Fruit fly (Drosophila melanogaster): Measurements from ENCODE around the gene CG17896.
A peak's percentile ranks its signal among the peaks of the same experiment; 100 is the strongest.

CG17896 gene

DNA sequence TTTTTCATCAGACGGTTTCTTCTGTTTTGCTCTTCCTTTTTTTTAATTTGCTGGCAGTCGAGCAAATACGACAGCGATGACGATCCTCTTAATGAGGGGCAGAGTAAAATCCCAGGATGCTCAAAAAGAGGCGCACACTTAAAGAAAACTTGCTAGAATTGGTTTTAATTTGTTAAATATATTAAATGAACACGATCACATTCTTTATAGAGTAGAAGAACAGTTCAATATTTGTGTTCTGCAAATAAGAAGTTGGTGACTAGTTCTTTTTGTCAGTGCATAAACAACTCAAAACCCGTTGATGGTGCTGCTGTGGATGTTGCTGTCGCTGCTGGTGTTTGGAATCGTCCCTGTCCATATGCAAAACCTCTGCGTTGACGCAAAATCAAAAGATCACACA lies 45.0 kb downstream of the CG17896 start (continued):
- TF ChIP-seq cyc (GFP tag; optimal IDR thresholded peaks at IDR 0.05) (peak; percentile 75), achi (GFP tag; optimal IDR thresholded peaks at IDR 0.05) (peak; percentile 53), fd59A (GFP tag; optimal IDR thresholded peaks at IDR 0.05) (peak; percentile 50), Eip93F (GFP tag; optimal IDR thresholded peaks at IDR 0.05) (peak; percentile 26), vri (GFP tag; optimal IDR thresholded peaks at IDR 0.05) (peak; percentile 77), CG6792 (GFP tag; optimal IDR thresholded peaks at IDR 0.05) (peak; percentile 68), Smox (GFP tag; optimal IDR thresholded peaks at IDR 0.05) (peak; percentile 80), CG7368 (GFP tag; optimal IDR thresholded peaks at IDR 0.05) (peak; percentile 43), CG10669 (GFP tag; optimal IDR thresholded peaks at IDR 0.05) (peak; percentile 74), Gug (GFP tag; IDR thresholded peaks at IDR 0.05) (no peak), CG6163 (GFP tag; IDR thresholded peaks at IDR 0.05) (peak; percentile 86), pdm3 (GFP tag; optimal IDR thresholded peaks at IDR 0.05) (peak; percentile 71), dsx (GFP tag; optimal IDR thresholded peaks at IDR 0.05; ENCODE audit: poor library complexity, severe bottlenecking) (peak; percentile 73), CG6808 (GFP tag; optimal IDR thresholded peaks at IDR 0.05) (peak; percentile 59), CG3919 (GFP tag; optimal IDR thresholded peaks at IDR 0.05) (peak; percentile 78), svp (GFP tag) (peak; percentile 90), CG4318 (GFP tag; optimal IDR thresholded peaks at IDR 0.05) (no peak)

DNA sequence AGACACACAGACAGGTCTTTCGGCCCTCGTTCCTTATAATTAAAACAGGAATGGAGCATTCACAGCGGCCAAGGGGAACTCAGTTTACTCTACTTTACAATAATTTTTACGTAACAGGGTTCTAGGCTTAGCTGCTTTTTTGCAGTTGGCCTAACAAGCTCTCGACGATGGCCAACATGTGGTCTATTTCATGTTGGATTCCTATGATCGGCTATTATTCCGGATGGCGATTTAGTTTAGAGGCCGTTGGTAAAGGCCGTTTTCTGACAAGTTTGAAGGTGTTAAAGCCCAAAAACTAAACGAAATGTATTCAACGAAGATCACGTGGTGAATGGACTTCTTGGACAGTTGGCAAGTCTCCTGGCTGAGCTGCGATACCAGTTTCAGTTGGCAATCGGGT lies 47.3 kb downstream of the CG17896 start:
- peak; percentile 46 for TF ChIP-seq CG10669 (GFP tag; optimal IDR thresholded peaks at IDR 0.05)
- peak; percentile 37 for TF ChIP-seq spab (GFP tag; optimal IDR thresholded peaks at IDR 0.05)
- TF ChIP-seq Hr4 (GFP tag; optimal IDR thresholded peaks at IDR 0.05), result no peak
- peak; percentile 35 for TF ChIP-seq Hr39 (GFP tag; optimal IDR thresholded peaks at IDR 0.05)
- TF ChIP-seq eg (GFP tag; IDR thresholded peaks at IDR 0.05), result no peak
- TF ChIP-seq CG6854 (GFP tag; optimal IDR thresholded peaks at IDR 0.05), result no peak
- peak; percentile 36 for TF ChIP-seq lz (GFP tag; optimal IDR thresholded peaks at IDR 0.05)
- peak; percentile 41 for TF ChIP-seq CG6792 (GFP tag; optimal IDR thresholded peaks at IDR 0.05)
- peak; percentile 37 for TF ChIP-seq acj6 (GFP tag; optimal IDR thresholded peaks at IDR 0.05)
- peak; percentile 37 for TF ChIP-seq dsx (GFP tag; optimal IDR thresholded peaks at IDR 0.05; ENCODE audit: poor library complexity, severe bottlenecking)
- TF ChIP-seq Eip78C (GFP tag), result peak; percentile 84
- no peak for TF ChIP-seq salr (GFP tag; optimal IDR thresholded peaks at IDR 0.05)
- TF ChIP-seq Ets21C (GFP tag; optimal IDR thresholded peaks at IDR 0.05), result no peak
- TF ChIP-seq CG11902 (GFP tag; optimal IDR thresholded peaks at IDR 0.05), result no peak
- peak; percentile 14 for TF ChIP-seq CG8632 (GFP tag; optimal IDR thresholded peaks at IDR 0.05)
- TF ChIP-seq CG31627 (GFP tag; optimal IDR thresholded peaks at IDR 0.05), result peak; percentile 44
- no peak for TF ChIP-seq Blimp-1 (GFP tag; optimal IDR thresholded peaks at IDR 0.05)
- no peak for TF ChIP-seq dac (GFP tag; optimal IDR thresholded peaks at IDR 0.05)
- TF ChIP-seq CG6808 (GFP tag; optimal IDR thresholded peaks at IDR 0.05), result peak; percentile 41
- TF ChIP-seq CG11294 (GFP tag; IDR thresholded peaks at IDR 0.05), result no peak
- peak; percentile 30 for TF ChIP-seq Ets96B (tag; optimal IDR thresholded peaks at IDR 0.05)
- peak; percentile 43 for TF ChIP-seq Met (GFP tag; optimal IDR thresholded peaks at IDR 0.05)
- peak; percentile 32 to 53 for TF ChIP-seq ss (GFP tag; optimal IDR thresholded peaks at IDR 0.05)
- TF ChIP-seq CG16779 (tag; optimal IDR thresholded peaks at IDR 0.05), result no peak
- no peak for TF ChIP-seq CG1621 (tag; optimal IDR thresholded peaks at IDR 0.05)
- TF ChIP-seq CG8319 (GFP tag; optimal IDR thresholded peaks at IDR 0.05), result no peak
- TF ChIP-seq CG3032 (tag; optimal IDR thresholded peaks at IDR 0.05), result peak; percentile 51
- TF ChIP-seq net (GFP tag; optimal IDR thresholded peaks at IDR 0.05), result no peak
- peak; percentile 6 for TF ChIP-seq OdsH (GFP tag; optimal IDR thresholded peaks at IDR 0.05)
- TF ChIP-seq CG32006 (GFP tag; optimal IDR thresholded peaks at IDR 0.05), result no peak
- peak; percentile 5 for TF ChIP-seq CG34406 (GFP tag; optimal IDR thresholded peaks at IDR 0.05)
- TF ChIP-seq fkh (GFP tag; optimal IDR thresholded peaks at IDR 0.05), result no peak
- TF ChIP-seq CG3919 (GFP tag; optimal IDR thresholded peaks at IDR 0.05), result peak; percentile 9
- peak; percentile 13 for TF ChIP-seq Sox14 (GFP tag; optimal IDR thresholded peaks at IDR 0.05)
- peak; percentile 31 for TF ChIP-seq cyc (GFP tag; optimal IDR thresholded peaks at IDR 0.05)
- TF ChIP-seq svp (GFP tag), result peak; percentile 80
- no peak for TF ChIP-seq CG4318 (GFP tag; optimal IDR thresholded peaks at IDR 0.05)
- TF ChIP-seq Hr38 (GFP tag; optimal IDR thresholded peaks at IDR 0.05), result no peak
- TF ChIP-seq CG15336 (GFP tag; IDR thresholded peaks at IDR 0.05), result no peak
- peak; percentile 42 for TF ChIP-seq Sox102F (GFP tag; optimal IDR thresholded peaks at IDR 0.05)
- no peak for TF ChIP-seq pdm3 (GFP tag; optimal IDR thresholded peaks at IDR 0.05)
- no peak for TF ChIP-seq CG8119 (GFP tag; IDR thresholded peaks at IDR 0.05)
